Fruit fly (Drosophila melanogaster): ENCODE results near the gene Ndc80.

Gene Ndc80

DNA sequence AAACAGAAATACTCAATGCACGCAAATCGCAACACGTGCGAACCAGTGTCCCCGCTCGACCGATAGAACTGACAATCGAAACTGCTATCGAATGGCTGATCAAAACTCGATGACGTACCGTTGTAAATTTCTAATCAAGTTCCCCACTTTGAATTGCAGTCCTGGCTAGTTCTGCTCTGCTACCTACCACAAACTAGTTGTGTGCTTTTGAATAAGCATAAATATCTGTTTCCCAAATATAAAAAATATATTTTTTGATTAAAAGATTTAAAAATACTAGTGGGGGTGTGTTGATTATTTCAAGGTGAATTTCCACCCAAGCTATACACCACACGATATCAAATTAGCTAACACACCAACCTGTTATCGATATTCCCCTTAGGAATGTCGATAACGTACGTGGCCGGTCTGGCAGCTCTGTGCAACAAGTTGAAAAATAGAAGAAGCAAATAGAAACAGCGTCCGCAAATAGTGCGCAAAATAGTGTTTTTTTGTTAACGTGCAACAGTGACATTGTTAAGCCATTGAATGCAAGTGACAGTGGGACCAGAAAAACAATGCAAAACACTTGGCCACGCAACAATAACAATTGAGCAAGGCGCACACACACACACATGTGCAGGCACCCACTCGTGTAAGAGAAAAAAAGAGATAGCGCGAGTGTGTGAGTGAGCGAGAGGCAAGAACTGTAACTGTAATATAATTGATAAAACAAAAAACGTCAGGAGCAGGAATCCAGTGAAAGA, 12.6 kb upstream of the Ndc80 start, which contains the start of the genes CG2691 and NFAT:
Gene CG2691, minus strand, starts transcription at position 75 of the 746 bp plus-strand sequence.
Gene NFAT, plus strand, starts transcription at position 412 of the 746 bp plus-strand sequence.
- TF ChIP-seq usp (GFP tag; optimal IDR thresholded peaks at IDR 0.05) (no peak), psq (optimal IDR thresholded peaks at IDR 0.05) (no peak), pan (optimal IDR thresholded peaks at IDR 0.05) (no peak), CG8478 (optimal IDR thresholded peaks at IDR 0.05) (no peak), EcR (GFP tag; optimal IDR thresholded peaks at IDR 0.05) (no peak), Dll (optimal IDR thresholded peaks at IDR 0.05) (no peak)

DNA sequence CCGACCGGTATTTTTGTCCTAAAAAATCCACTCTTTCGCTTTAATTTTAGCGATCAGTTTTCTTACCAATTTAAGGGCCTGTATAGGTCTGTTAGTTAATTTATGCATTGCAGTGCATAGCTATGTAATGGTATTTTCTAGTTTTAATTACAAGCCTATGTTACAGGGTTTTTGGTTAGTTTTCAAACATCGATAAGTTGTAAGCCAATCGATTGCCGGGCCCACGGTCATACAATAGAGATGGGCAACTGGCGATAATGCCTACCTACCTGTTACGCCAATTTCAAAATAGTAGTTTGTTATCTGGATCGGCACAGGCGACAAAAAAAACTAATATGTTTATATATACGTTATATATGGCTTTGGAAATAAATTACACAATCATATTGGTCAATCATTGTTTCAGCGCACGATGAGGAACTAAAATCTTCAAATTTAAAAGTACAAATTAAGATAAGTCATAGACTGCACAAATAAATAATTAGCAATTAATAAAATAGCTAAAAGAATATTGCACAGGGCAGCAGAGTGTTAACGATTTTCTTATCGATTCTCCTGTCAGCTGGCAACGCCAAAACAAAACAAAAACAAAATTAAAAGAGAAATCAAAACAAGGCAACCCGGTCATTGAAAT, 4.7 kb upstream of the Ndc80 start, which contains the start of the genes tth and Tango2:
Gene tth, minus strand, starts transcription at position 170 of the 634 bp plus-strand sequence.
Gene Tango2, plus strand, starts transcription at position 573 of the 634 bp plus-strand sequence.
- no peak for TF ChIP-seq pan (optimal IDR thresholded peaks at IDR 0.05)

DNA sequence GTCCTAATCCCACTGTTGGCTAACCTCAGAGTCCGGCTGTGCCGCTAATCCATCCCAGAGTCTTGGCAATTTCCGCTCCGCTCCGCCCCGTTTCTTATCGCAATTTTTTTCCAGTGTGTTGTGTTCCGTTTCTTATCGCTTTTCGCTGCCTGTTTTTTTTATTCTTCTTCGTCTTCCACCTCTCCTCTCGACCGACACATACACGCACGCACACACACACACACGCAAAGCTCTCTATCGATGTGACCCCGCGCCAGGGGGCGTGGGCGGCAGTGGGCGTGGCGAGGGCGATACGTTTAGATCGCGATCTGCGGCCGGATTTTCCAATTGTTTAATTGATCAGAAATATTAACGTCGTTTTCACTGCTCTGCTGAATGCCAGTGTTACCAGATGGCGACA, 4.1 kb upstream of the Ndc80 start:
- TF ChIP-seq Dll (optimal IDR thresholded peaks at IDR 0.05) (no peak), pan (optimal IDR thresholded peaks at IDR 0.05) (no peak), CG8478 (optimal IDR thresholded peaks at IDR 0.05) (no peak), EcR (GFP tag; optimal IDR thresholded peaks at IDR 0.05) (no peak), psq (optimal IDR thresholded peaks at IDR 0.05) (no peak), usp (GFP tag; optimal IDR thresholded peaks at IDR 0.05) (no peak)

DNA sequence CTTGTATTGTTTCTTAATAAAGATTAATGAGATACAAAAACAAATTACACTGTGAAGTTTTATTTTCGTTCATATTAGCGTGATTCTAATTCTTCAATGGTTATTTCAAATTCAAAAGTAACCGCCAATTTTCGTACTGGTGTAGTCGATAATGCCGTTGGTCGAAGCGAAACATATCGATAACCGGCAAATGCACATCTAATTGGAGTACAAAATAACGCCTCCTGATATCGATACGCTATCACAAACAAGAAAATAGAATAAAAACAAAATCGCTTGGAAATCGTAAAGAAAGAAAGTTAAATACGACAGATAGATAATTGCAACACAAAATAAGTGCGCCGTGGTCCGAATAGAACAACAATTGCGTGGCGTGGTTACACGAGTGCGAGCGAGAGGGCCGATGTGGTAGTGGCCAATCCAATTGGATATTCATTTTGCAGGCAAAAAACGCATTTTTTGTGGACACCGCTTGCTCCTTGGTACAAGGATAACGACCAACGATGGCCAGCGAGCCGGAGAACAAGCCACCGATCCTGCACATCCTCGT, 5.8 kb downstream of the Ndc80 start:
- TF ChIP-seq pan (optimal IDR thresholded peaks at IDR 0.05): no peak
- no peak for TF ChIP-seq CG8478 (optimal IDR thresholded peaks at IDR 0.05)
- TF ChIP-seq EcR (GFP tag; optimal IDR thresholded peaks at IDR 0.05): no peak
- no peak for TF ChIP-seq usp (GFP tag; optimal IDR thresholded peaks at IDR 0.05)
- no peak for TF ChIP-seq psq (optimal IDR thresholded peaks at IDR 0.05)
- TF ChIP-seq Dll (optimal IDR thresholded peaks at IDR 0.05): no peak

DNA sequence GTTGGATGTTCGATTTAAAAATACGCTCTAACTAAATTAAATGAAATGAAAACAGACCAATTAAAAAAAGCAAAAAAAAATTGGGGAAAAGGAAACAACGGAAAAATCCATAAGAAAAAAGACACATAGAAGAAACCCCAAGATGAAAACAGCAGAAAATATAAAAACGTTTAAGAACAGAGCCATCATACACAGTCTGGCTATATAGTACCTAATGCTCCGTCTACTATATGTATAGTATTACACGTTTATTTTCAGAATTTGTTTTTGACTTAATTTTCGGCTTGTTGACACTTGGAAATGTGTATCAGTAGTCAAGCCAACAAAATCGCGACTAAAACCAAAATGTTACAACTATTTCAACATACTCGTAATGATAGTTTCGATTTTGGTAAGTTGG, 6.5 kb downstream of the Ndc80 start, which contains the start of gene CG11178:
Gene CG11178, plus strand, starts transcription at position 301 of the 400 bp plus-strand sequence.
- TF ChIP-seq Dll (optimal IDR thresholded peaks at IDR 0.05): no peak

DNA sequence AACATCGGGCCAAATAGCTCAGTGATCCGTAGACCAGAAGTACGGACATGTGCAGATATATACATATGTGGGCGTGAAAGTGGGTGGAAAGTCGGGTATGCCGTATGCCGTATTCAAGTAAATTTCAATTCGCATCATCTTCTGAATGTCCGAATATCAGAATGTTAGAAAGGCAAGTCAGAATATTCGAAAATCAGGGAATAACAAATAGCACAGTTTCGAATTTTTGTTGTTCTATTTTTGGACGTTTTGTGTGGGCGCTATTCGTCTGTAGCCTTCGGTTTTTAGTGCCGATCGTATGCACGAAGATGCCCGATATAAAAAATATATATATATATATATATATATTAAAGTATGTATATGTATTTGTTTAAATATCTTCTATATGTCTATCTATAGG, 7.4 kb downstream of the Ndc80 start:
- no peak for TF ChIP-seq EcR (GFP tag; optimal IDR thresholded peaks at IDR 0.05)
- no peak for TF ChIP-seq usp (GFP tag; optimal IDR thresholded peaks at IDR 0.05)
- TF ChIP-seq psq (optimal IDR thresholded peaks at IDR 0.05): no peak
- TF ChIP-seq pan (optimal IDR thresholded peaks at IDR 0.05): no peak
- TF ChIP-seq CG8478 (optimal IDR thresholded peaks at IDR 0.05): no peak
- no peak for TF ChIP-seq Dll (optimal IDR thresholded peaks at IDR 0.05)

DNA sequence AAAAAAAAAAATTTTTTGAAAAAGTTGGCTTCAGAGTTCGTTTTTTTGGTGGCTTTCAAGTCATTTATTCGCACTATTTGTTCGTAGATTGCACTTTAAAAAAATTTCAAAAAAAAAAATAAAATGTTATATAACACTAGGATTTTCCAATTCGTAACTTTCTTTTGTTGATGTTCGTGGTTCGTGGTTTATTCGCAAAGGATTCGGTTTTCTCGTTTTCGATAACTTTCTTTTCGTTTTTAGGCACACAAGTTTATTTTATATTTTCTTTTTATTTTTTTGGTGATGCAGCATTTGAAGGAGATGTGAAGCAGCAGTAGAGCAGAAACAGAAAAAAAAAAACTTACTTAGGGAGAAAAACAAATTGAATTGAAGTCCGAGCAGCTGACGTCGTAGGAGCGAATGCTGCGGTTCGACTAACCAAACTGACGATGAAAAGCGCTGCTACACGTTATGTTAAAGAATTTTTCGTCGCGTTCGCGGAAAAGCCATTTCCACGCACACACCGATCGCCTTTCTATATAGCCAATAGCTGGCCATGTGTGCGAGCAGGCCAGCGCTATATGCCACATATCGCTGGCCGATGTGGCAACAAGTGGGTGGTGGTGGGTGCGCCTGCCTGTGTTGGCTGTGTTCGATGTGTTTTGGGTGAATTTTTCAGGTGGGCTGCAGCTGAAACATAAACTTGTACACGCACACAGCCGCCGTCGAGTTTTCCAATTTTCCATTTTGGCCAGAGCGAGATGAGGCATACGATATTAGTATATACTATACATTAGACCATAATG, 9.6 kb downstream of the Ndc80 start, which contains the start of gene up:
Gene up, minus strand, starts transcription at position 508 of the 788 bp plus-strand sequence.
- no peak for TF ChIP-seq pan (optimal IDR thresholded peaks at IDR 0.05)
- no peak for TF ChIP-seq CG8478 (optimal IDR thresholded peaks at IDR 0.05)
- no peak for TF ChIP-seq Dll (optimal IDR thresholded peaks at IDR 0.05)
- TF ChIP-seq psq (optimal IDR thresholded peaks at IDR 0.05): no peak

DNA sequence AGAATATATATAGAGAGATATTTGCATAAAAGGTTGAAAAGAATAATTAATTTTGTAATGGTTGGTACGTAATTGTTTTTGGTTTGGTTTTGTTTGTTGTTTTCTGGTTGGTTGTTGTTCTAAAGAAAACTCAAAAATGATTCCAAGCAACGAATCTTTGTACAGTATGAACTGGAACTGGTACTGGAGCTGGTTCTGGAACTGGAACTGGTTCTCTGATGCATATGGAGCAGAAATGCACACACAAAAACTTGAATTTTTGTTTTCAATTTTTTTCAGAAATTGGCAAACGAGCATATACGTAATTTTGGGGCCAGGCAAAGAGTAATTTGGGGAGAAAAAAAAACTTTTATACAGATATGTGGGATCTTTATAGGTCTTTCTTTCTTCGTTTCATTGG, 14.1 kb downstream of the Ndc80 start:
- TF ChIP-seq psq (optimal IDR thresholded peaks at IDR 0.05) (no peak), pan (optimal IDR thresholded peaks at IDR 0.05) (no peak), usp (GFP tag; optimal IDR thresholded peaks at IDR 0.05) (no peak), Dll (optimal IDR thresholded peaks at IDR 0.05) (no peak), CG8478 (optimal IDR thresholded peaks at IDR 0.05) (no peak), EcR (GFP tag; optimal IDR thresholded peaks at IDR 0.05) (no peak)

DNA sequence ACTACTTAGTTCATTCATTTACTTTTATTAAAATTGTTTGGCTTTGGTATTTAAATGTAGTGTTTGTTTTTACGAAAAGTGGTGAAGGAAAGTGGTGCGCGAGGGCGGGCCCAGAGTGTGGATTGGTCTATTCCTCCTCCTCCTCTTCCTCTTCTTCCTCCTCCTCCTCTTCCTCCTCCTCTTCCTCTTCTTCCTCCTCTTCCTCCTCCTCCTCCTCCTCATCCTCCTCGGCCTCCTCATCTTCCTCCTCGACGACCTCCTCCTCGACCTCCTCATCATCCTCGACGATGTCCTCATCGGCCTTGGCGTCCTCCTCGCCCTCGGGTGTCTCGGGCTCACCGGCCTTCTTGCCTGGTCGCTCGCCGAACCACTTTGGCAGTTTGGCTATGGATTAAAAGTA, 18.2 kb downstream of the Ndc80 start:
- no peak for TF ChIP-seq EcR (GFP tag; optimal IDR thresholded peaks at IDR 0.05)
- TF ChIP-seq CG8478 (optimal IDR thresholded peaks at IDR 0.05): no peak
- no peak for TF ChIP-seq pan (optimal IDR thresholded peaks at IDR 0.05)
- no peak for TF ChIP-seq usp (GFP tag; optimal IDR thresholded peaks at IDR 0.05)
- no peak for TF ChIP-seq psq (optimal IDR thresholded peaks at IDR 0.05)
- TF ChIP-seq Dll (optimal IDR thresholded peaks at IDR 0.05): no peak

DNA sequence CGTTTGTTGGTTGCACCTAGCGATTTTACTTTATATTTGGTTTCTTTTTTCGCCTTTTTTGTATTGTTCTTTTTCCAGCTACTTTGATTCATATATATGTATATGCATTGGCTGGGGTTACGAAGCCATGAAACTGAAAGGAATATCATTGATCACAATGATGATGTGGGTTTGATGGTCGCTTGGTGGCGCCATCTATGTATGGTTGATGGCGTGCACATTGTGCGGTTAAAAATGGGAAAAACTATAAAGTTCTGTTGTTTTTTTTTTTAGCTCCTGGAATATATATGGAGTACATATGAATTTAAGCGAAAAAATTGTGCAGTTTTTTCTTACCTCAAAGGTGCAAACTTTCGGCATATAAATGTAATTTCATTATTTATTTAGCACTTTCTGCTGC, 25.0 kb downstream of the Ndc80 start:
- TF ChIP-seq EcR (GFP tag; optimal IDR thresholded peaks at IDR 0.05): no peak
- no peak for TF ChIP-seq CG8478 (optimal IDR thresholded peaks at IDR 0.05)
- TF ChIP-seq psq (optimal IDR thresholded peaks at IDR 0.05): no peak
- no peak for TF ChIP-seq Dll (optimal IDR thresholded peaks at IDR 0.05)
- TF ChIP-seq usp (GFP tag; optimal IDR thresholded peaks at IDR 0.05): no peak
- no peak for TF ChIP-seq pan (optimal IDR thresholded peaks at IDR 0.05)

DNA sequence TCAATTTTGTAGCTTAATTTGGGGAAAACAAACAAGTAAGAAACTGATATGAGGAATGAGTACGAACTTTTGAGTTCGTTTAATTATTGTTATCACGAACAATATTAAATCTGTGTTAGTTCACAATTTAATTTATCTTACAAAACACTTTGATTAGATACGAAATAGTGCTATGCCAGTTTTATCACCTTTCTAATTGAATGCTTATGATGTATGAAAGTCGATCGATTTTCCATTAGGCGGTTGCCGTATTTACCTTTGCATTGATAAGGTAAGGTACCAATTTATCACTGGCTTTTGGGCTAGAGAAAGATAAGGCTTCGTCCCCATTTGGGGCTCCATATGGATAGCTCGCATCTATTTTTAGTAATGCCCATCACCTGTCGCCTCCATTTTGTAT, 32.5 kb downstream of the Ndc80 start:
- TF ChIP-seq pan (optimal IDR thresholded peaks at IDR 0.05) (no peak), Dll (optimal IDR thresholded peaks at IDR 0.05) (no peak), EcR (GFP tag; optimal IDR thresholded peaks at IDR 0.05) (no peak), usp (GFP tag; optimal IDR thresholded peaks at IDR 0.05) (no peak), CG8478 (optimal IDR thresholded peaks at IDR 0.05) (no peak), psq (optimal IDR thresholded peaks at IDR 0.05) (no peak)

DNA sequence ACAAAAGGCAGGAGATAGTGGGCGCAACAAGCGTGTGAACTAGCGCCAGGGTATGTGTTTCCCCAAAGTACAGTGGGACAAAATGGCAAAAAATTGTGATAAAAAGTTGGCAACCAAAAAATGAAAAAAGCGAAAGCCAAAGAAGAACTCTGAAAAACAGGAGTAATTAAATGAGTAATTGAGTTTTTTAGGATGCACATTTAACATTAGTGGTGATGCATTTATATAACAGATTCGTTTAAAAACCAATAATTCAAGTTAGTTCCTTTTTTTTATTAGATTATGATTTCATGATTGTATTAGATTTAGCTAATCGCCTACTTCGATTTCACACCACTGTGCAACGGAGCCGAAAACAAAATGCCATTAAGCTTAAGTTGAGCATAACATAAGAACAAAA, 39.5 kb downstream of the Ndc80 start:
- no peak for TF ChIP-seq usp (GFP tag; optimal IDR thresholded peaks at IDR 0.05)
- TF ChIP-seq pan (optimal IDR thresholded peaks at IDR 0.05): no peak
